Fruit fly (Drosophila melanogaster): ENCODE results near the gene Myo61F.
A peak's percentile ranks its signal among the peaks of the same experiment; 100 is the strongest.

Myo61F gene

dm6 chr3L:1376014-1376745 is 57.9 kb downstream of the Myo61F start (continued):
- TF ChIP-seq Jarid2 (GFP tag; optimal IDR thresholded peaks at IDR 0.05) (no peak), Bgb (GFP tag; IDR thresholded peaks at IDR 0.05; ENCODE audit: partially characterized antibody) (0 out of 2 replicates have a peak, but pooled peaks have one; percentile 27), hbn (GFP tag; IDR thresholded peaks at IDR 0.05; ENCODE audit: partially characterized antibody) (peak; percentile 68), NFAT (GFP tag; IDR thresholded peaks at IDR 0.05) (no peak), nmo (GFP tag; optimal IDR thresholded peaks at IDR 0.05) (peak; percentile 52), CG17385 (GFP tag; optimal IDR thresholded peaks at IDR 0.05) (peak; percentile 49), lmd (GFP tag; IDR thresholded peaks at IDR 0.05) (peak; percentile 43), pum (GFP tag; optimal IDR thresholded peaks at IDR 0.05) (peak; percentile 17), row (GFP tag; IDR thresholded peaks at IDR 0.05) (peak; percentile 78), cwo (GFP tag; optimal IDR thresholded peaks at IDR 0.05) (no peak), bab2 (GFP tag; optimal IDR thresholded peaks at IDR 0.05) (peak; percentile 50), E2f1 (GFP tag; IDR thresholded peaks at IDR 0.05) (peak; percentile 69), Atf3 (GFP tag; optimal IDR thresholded peaks at IDR 0.05) (no peak), CG1529 (GFP tag; optimal IDR thresholded peaks at IDR 0.05) (peak; percentile 10), sim (GFP tag; IDR thresholded peaks at IDR 0.05) (no peak), hth (optimal IDR thresholded peaks at IDR 0.05) (no peak), CG9215 (GFP tag; IDR thresholded peaks at IDR 0.05) (no peak), CG16815 (GFP tag; optimal IDR thresholded peaks at IDR 0.05) (no peak), jing (GFP tag; optimal IDR thresholded peaks at IDR 0.05) (peak; percentile 14), ftz-f1 (GFP tag; optimal IDR thresholded peaks at IDR 0.05) (no peak), pfk (GFP tag; optimal IDR thresholded peaks at IDR 0.05) (no peak), wdn (GFP tag; IDR thresholded peaks at IDR 0.05) (no peak), CG8944 (GFP tag; optimal IDR thresholded peaks at IDR 0.05) (peak; percentile 24), eve (GFP tag; optimal IDR thresholded peaks at IDR 0.05) (peak in 1 of 2 experiments; percentile 87), CG12219 (GFP tag; optimal IDR thresholded peaks at IDR 0.05) (peak; percentile 62), pnt (GFP tag; optimal IDR thresholded peaks at IDR 0.05) (peak; percentile 35), gcm (GFP tag; optimal IDR thresholded peaks at IDR 0.05) (peak; percentile 33), CG6765 (GFP tag; optimal IDR thresholded peaks at IDR 0.05) (no peak), Ravus (GFP tag; IDR thresholded peaks at IDR 0.05) (no peak), Rfx (GFP tag; IDR thresholded peaks at IDR 0.05) (peak; percentile 60), CG15479 (GFP tag; optimal IDR thresholded peaks at IDR 0.05) (no peak), CG3995 (GFP tag; optimal IDR thresholded peaks at IDR 0.05) (no peak), ci (GFP tag; IDR thresholded peaks at IDR 0.05) (peak; percentile 69; the same call in 1 of the 3 replicates), bigmax (GFP tag; optimal IDR thresholded peaks at IDR 0.05) (no peak), Mes4 (GFP tag; optimal IDR thresholded peaks at IDR 0.05) (no peak), CG6272 (GFP tag; IDR thresholded peaks at IDR 0.05) (0 out of 2 replicates have a peak, but pooled peaks have one; percentile 22), Optix (GFP tag; IDR thresholded peaks at IDR 0.05) (peak; percentile 46; the same call in 1 of the 3 replicates), CG16813 (GFP tag; IDR thresholded peaks at IDR 0.05; ENCODE audit: partially characterized antibody) (peak; percentile 38; the same call in 1 of the 3 replicates), CG14860 (GFP tag; IDR thresholded peaks at IDR 0.05; ENCODE audit: partially characterized antibody) (peak; percentile 59; the same call in 2 of the 3 replicates), ewg (GFP tag; optimal IDR thresholded peaks at IDR 0.05) (peak; percentile 42), Atf6 (GFP tag; IDR thresholded peaks at IDR 0.05) (no peak; the same call in 1 of the 2 replicates), CG10979 (tag; optimal IDR thresholded peaks at IDR 0.05) (peak; percentile 29), sisA (GFP tag; IDR thresholded peaks at IDR 0.05) (peak; percentile 66), CG6813 (GFP tag; optimal IDR thresholded peaks at IDR 0.05) (no peak), CG34376 (GFP tag; optimal IDR thresholded peaks at IDR 0.05) (no peak), E2f2 (GFP tag; IDR thresholded peaks at IDR 0.05) (no peak), sna (GFP tag; IDR thresholded peaks at IDR 0.05; ENCODE audit: partially characterized antibody) (peak; percentile 82), lab (GFP tag; optimal IDR thresholded peaks at IDR 0.05) (peak; percentile 54), CG8359 (GFP tag; optimal IDR thresholded peaks at IDR 0.05; ENCODE audit: borderline replicate concordance) (no peak)

All from whole organism, embryonic.